Fruit fly (Drosophila melanogaster) Kc167 (cell line): ENCODE measurements around the gene CG13138.

Experiments
- Sin3A ChIP-seq: fragments of >200 bp; optimal IDR thresholded peaks from 2 replicates; lab custom pipeline; 2018; ENCODE audit warnings: missing external identifiers
- psq ChIP-seq: fragments of >200 bp; optimal IDR thresholded peaks from 2 replicates; lab custom pipeline; 2017; ENCODE audit warnings: missing external identifiers

DNA sequence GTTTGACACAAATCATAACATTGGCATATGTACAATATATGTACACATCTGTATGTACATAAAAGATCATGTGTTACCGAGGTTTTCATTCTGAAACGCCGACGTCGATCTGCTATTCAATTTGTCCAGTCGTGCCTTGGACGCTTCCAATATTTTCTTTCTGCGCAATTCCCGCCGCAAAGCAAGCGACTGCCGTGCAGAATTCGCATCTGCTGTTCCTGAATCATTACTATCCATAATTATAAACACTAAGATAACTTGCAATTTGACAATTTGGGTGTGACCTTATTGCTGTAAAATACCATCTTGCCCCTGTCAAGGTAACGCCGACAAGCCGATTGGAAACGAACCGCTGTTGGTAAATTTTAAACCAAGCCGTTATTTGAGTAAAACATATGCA, 10.0 kb upstream of the CG13138 start:
- TF ChIP-seq psq (lab: Kevin White, UChicago): no peak
- TF ChIP-seq Sin3A: no peak
